Fruit fly (Drosophila melanogaster) whole organism, embryonic: ENCODE results near the gene CG12078.

Experiments used
- Adf1 ChIP-seq: fragments of 200-800 bp; sonication (Bioruptor generic); IDR thresholded peaks from 2 replicates; pipeline ENCODE4 v1.3.6; 2022; ENCODE audit warnings: missing biosample characterization, missing genetic modification characterization
- Blimp-1 ChIP-seq: fragments of 200-800 bp; sonication (Bioruptor generic); optimal IDR thresholded peaks from 3 replicates; lab custom pipeline; 2018; ENCODE audit warnings: missing biosample characterization, missing genetic modification characterization, mild to moderate bottlenecking, moderate library complexity, missing genetic modification reagents
- BtbVII ChIP-seq: fragments of 200-800 bp; sonication (Bioruptor generic); optimal IDR thresholded peaks from 3 replicates; lab custom pipeline; 2017; ENCODE audit warnings: missing biosample characterization, mild to moderate bottlenecking, missing genetic modification characterization
- Bteb2 ChIP-seq: fragments of 200-800 bp; sonication (Bioruptor generic); optimal IDR thresholded peaks from 2 replicates; lab custom pipeline; 2016; ENCODE audit warnings: missing biosample characterization, missing genetic modification characterization
- C15 ChIP-seq: fragments of 200-800 bp; sonication (Bioruptor generic); IDR thresholded peaks from 3 replicates; pipeline ENCODE4 v1.3.6; 2022; ENCODE audit warnings: missing biosample characterization, missing genetic modification characterization
- CG1024 ChIP-seq: fragments of 200-800 bp; sonication (Bioruptor generic); IDR thresholded peaks from 2 replicates; pipeline ENCODE4 v1.3.6; 2022; ENCODE audit warnings: missing biosample characterization, missing genetic modification characterization
- CG12391 ChIP-seq: fragments of 200-800 bp; sonication (Bioruptor generic); optimal IDR thresholded peaks from 3 replicates; lab custom pipeline; 2018; ENCODE audit warnings: missing biosample characterization, mild to moderate bottlenecking, missing genetic modification characterization, moderate library complexity
- CG1529 ChIP-seq: fragments of 200-800 bp; sonication (Bioruptor generic); optimal IDR thresholded peaks from 3 replicates; lab custom pipeline; 2018; ENCODE audit warnings: missing biosample characterization, missing genetic modification characterization
- CG1832 ChIP-seq: fragments of 200-800 bp; sonication (Bioruptor generic); optimal IDR thresholded peaks from 2 replicates; lab custom pipeline; 2017; ENCODE audit warnings: missing biosample characterization, mild to moderate bottlenecking, missing genetic modification characterization, inconsistent platforms
- CG2199 ChIP-seq: fragments of 200-800 bp; sonication (Bioruptor generic); IDR thresholded peaks from 3 replicates; pipeline ENCODE4 v1.3.6; 2022; ENCODE audit warnings: missing biosample characterization, missing genetic modification characterization
- CG3065 ChIP-seq: fragments of 200-800 bp; sonication (Bioruptor generic); optimal IDR thresholded peaks from 2 replicates; lab custom pipeline; 2016; ENCODE audit warnings: missing biosample characterization, missing genetic modification characterization
- CG3163 ChIP-seq: fragments of 200-800 bp; sonication (Bioruptor generic); optimal IDR thresholded peaks from 3 replicates; lab custom pipeline; 2016; ENCODE audit warnings: missing biosample characterization, missing genetic modification characterization
- CG32532 ChIP-seq: fragments of 200-800 bp; sonication (Bioruptor generic); IDR thresholded peaks from 2 replicates; pipeline ENCODE4 v1.3.6; 2022; ENCODE audit warnings: missing biosample characterization, missing genetic modification characterization
- CG6813 ChIP-seq: fragments of 200-800 bp; sonication (Bioruptor generic); optimal IDR thresholded peaks from 2 replicates; lab custom pipeline; 2017; ENCODE audit warnings: missing biosample characterization, missing genetic modification characterization, mild to moderate bottlenecking, moderate library complexity, missing genetic modification reagents
- CG7357 ChIP-seq: fragments of 200-800 bp; sonication (Bioruptor generic); IDR thresholded peaks from 3 replicates; pipeline ENCODE4 v1.3.6; 2022; ENCODE audit warnings: missing biosample characterization, missing genetic modification characterization
- CG7987 ChIP-seq: fragments of 200-800 bp; sonication (Bioruptor generic); optimal IDR thresholded peaks from 2 replicates; lab custom pipeline; 2018; ENCODE audit warnings: missing biosample characterization, mild to moderate bottlenecking, missing genetic modification characterization, moderate library complexity
- CG8478 ChIP-seq: fragments of >200 bp; optimal IDR thresholded peaks from 2 replicates; lab custom pipeline; 2018
- CG9609 ChIP-seq: fragments of 200-800 bp; sonication (Bioruptor generic); optimal IDR thresholded peaks from 3 replicates; lab custom pipeline; 2016; ENCODE audit warnings: missing biosample characterization, missing genetic modification characterization
- CG9797 ChIP-seq: fragments of 200-800 bp; sonication (Bioruptor generic); optimal IDR thresholded peaks from 3 replicates; lab custom pipeline; 2018; ENCODE audit warnings: missing biosample characterization, mild to moderate bottlenecking, missing genetic modification characterization
- CHES-1-like ChIP-seq: fragments of 200-800 bp; sonication (Bioruptor generic); optimal IDR thresholded peaks from 2 replicates; lab custom pipeline; 2016; ENCODE audit warnings: missing biosample characterization, missing genetic modification characterization
- HHEX ChIP-seq: fragments of 200-800 bp; sonication (Bioruptor generic); optimal IDR thresholded peaks from 3 replicates; lab custom pipeline; 2017; ENCODE audit warnings: missing biosample characterization, mild to moderate bottlenecking, missing genetic modification characterization, missing genetic modification reagents
- Hey ChIP-seq: fragments of 200-800 bp; sonication (Bioruptor generic); optimal IDR thresholded peaks from 3 replicates; lab custom pipeline; 2018; ENCODE audit warnings: missing biosample characterization, mild to moderate bottlenecking, missing genetic modification characterization
- HmgZ ChIP-seq: fragments of 200-800 bp; sonication (Bioruptor generic); optimal IDR thresholded peaks from 2 replicates; lab custom pipeline; 2018; ENCODE audit warnings: missing biosample characterization, mild to moderate bottlenecking, missing genetic modification characterization
- Hmr ChIP-seq: fragments of 200-800 bp; sonication (Bioruptor generic); optimal IDR thresholded peaks from 3 replicates; lab custom pipeline; 2017; ENCODE audit warnings: mild to moderate bottlenecking, missing biosample characterization, missing genetic modification reagents, missing genetic modification characterization
- NC2α ChIP-seq: fragments of 200-800 bp; sonication (Bioruptor generic); optimal IDR thresholded peaks from 2 replicates; lab custom pipeline; 2016; ENCODE audit warnings: missing biosample characterization, missing genetic modification characterization
- NfI ChIP-seq: fragments of 200-800 bp; sonication (Bioruptor generic); optimal IDR thresholded peaks from 3 replicates; lab custom pipeline; 2018; ENCODE audit warnings: missing biosample characterization, mild to moderate bottlenecking, missing genetic modification characterization, moderate library complexity
- Sin3A ChIP-seq: fragments of >200 bp; optimal IDR thresholded peaks from 2 replicates; lab custom pipeline; 2018
- Sox102F ChIP-seq: fragments of 200-800 bp; sonication (Bioruptor generic); optimal IDR thresholded peaks from 2 replicates; lab custom pipeline; 2018; ENCODE audit warnings: missing biosample characterization, mild to moderate bottlenecking, missing genetic modification characterization, moderate library complexity
- Spps ChIP-seq: fragments of 200-800 bp; sonication (Bioruptor generic); optimal IDR thresholded peaks from 2 replicates; lab custom pipeline; 2018; ENCODE audit warnings: missing biosample characterization, mild to moderate bottlenecking, missing genetic modification characterization
- amos ChIP-seq: fragments of 200-800 bp; sonication (Bioruptor generic); IDR thresholded peaks from 2 replicates; pipeline ENCODE4 v1.3.6; 2022; ENCODE audit warnings: missing biosample characterization, missing genetic modification characterization; ENCODE audit not compliant: partially characterized antibody
- bbx ChIP-seq: fragments of 200-800 bp; sonication (Bioruptor generic); IDR thresholded peaks from 2 replicates; pipeline ENCODE4 v1.3.6; 2022; ENCODE audit warnings: missing biosample characterization, missing genetic modification characterization; ENCODE audit not compliant: partially characterized antibody
- crc ChIP-seq: fragments of 200-800 bp; sonication (Bioruptor generic); optimal IDR thresholded peaks from 2 replicates; lab custom pipeline; 2016; ENCODE audit warnings: missing biosample characterization, missing genetic modification characterization
- fd3F ChIP-seq: fragments of 200-800 bp; sonication (Bioruptor generic); optimal IDR thresholded peaks from 2 replicates; lab custom pipeline; 2018; ENCODE audit warnings: missing biosample characterization, mild to moderate bottlenecking, missing genetic modification characterization, moderate library complexity
- gem ChIP-seq: fragments of 200-800 bp; sonication (Bioruptor generic); optimal IDR thresholded peaks from 2 replicates; lab custom pipeline; 2019; ENCODE audit warnings: missing biosample characterization, mild to moderate bottlenecking, missing genetic modification characterization, moderate library complexity
- mld ChIP-seq: fragments of 200-800 bp; sonication (Bioruptor generic); IDR thresholded peaks from 3 replicates; pipeline ENCODE4 v1.3.6; 2022; ENCODE audit warnings: missing biosample characterization, missing genetic modification characterization; ENCODE audit not compliant: partially characterized antibody
- nerfin-1 ChIP-seq: fragments of 200-800 bp; sonication (Bioruptor generic); optimal IDR thresholded peaks from 3 replicates; lab custom pipeline; 2019; ENCODE audit warnings: missing biosample characterization, mild to moderate bottlenecking, missing genetic modification characterization, moderate library complexity
- phol ChIP-seq: fragments of 200-800 bp; sonication (Bioruptor generic); optimal IDR thresholded peaks from 3 replicates; lab custom pipeline; 2018; ENCODE audit warnings: missing biosample characterization, mild to moderate bottlenecking, missing genetic modification characterization, moderate library complexity
- pnt ChIP-seq: fragments of 200-800 bp; sonication (Bioruptor generic); optimal IDR thresholded peaks from 3 replicates; lab custom pipeline; 2016; ENCODE audit warnings: missing biosample characterization, missing genetic modification characterization
- prd ChIP-seq, 3 experiments: fragments of >200 bp in 2 of 3; fragments of 200-800 bp in 1 of 3; sonication (Bioruptor generic) in 1 of 3; optimal IDR thresholded peaks in 2 of 3; IDR thresholded peaks in 1 of 3; 2 replicates in 2 of 3; 3 replicates in 1 of 3; pipeline versions ENCODE4 v1.3.6 to Lab custom; 2017 to 2022; ENCODE audit warnings: missing biosample characterization in 1 of 3, missing genetic modification characterization in 1 of 3
- psq ChIP-seq: fragments of 200-800 bp; sonication (Bioruptor generic); optimal IDR thresholded peaks from 2 replicates; lab custom pipeline; 2017; ENCODE audit warnings: missing biosample characterization, missing genetic modification characterization
- repo ChIP-seq: fragments of 200-800 bp; sonication (Bioruptor generic); optimal IDR thresholded peaks from 2 replicates; lab custom pipeline; 2016; ENCODE audit warnings: missing biosample characterization, missing genetic modification characterization
- salm ChIP-seq: fragments of 200-800 bp; sonication (Bioruptor generic); optimal IDR thresholded peaks from 2 replicates; lab custom pipeline; 2018; ENCODE audit warnings: missing biosample characterization, mild to moderate bottlenecking, missing genetic modification characterization
- schlank ChIP-seq: fragments of 200-800 bp; sonication (Bioruptor generic); optimal IDR thresholded peaks from 2 replicates; lab custom pipeline; 2018; ENCODE audit warnings: missing biosample characterization, mild to moderate bottlenecking, missing genetic modification characterization
- sens ChIP-seq: fragments of 200-800 bp; sonication (Bioruptor generic); peaks from one replicate; lab custom pipeline; 2016; ENCODE audit warnings: missing biosample characterization, missing genetic modification characterization
- so ChIP-seq: fragments of 200-800 bp; sonication (Bioruptor generic); IDR thresholded peaks from 3 replicates; pipeline ENCODE4 v1.3.6; 2022; ENCODE audit warnings: missing biosample characterization, missing genetic modification characterization
- unpg ChIP-seq: fragments of 200-800 bp; sonication (Bioruptor generic); optimal IDR thresholded peaks from 3 replicates; lab custom pipeline; 2018; ENCODE audit warnings: missing biosample characterization, mild to moderate bottlenecking, missing genetic modification characterization, moderate library complexity
- zfh1 ChIP-seq: fragments of 200-800 bp; sonication (Bioruptor generic); IDR thresholded peaks from 3 replicates; pipeline ENCODE4 v1.3.6; 2022; ENCODE audit warnings: missing biosample characterization, missing genetic modification characterization
- zfh2 ChIP-seq: fragments of 200-800 bp; sonication (Bioruptor generic); optimal IDR thresholded peaks from 2 replicates; lab custom pipeline; 2016; ENCODE audit warnings: missing biosample characterization, missing genetic modification characterization

CG12078 gene

DNA sequence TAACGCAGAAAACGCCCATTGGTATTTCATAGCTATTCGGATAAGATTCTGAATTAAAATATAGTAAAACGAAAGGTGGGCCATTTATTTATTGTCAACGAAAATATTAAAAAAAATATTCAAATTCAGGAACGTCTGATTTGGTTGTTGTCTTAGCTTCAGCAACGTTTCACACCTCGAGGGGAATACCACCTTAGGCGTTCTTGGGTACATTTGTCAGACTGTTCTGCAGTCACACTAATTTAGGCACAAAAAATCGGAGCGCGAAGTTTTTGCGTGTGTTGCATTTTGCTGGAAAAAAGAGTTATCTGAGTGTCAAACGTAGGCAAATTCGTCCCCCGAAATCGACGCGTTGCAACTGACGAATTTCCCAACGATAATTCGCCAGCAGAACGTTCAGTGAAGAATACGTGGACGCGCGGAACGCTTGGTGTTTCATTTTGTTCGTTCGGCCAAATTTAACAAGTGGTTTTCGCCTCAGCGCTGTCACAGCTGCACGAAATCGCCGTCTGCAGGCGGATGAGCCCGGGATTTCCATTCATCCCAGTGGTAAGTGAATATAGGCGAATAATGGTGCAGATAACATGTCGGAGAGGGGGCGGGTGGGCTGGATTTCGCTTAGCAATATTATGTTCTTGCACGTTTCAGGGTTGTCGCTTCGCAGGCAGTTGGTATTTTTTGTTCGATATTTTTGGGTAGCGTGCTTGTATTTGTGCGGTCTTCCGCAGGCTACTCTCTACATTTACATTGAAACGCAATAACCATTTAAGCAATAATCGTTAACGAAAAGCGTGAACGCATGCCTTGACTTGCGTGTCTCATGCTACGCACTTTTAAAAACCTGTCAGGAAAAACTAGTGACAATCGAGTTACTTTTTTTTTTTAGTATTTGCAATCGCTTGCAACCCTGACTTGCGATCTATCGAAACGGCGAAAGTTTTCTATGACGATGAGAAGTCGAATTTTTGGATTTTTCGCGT is 19.1 kb downstream of the CG12078 start, which contains the start of gene Larp4B (continued):
- 0 out of 3 replicates have a peak, but pooled peaks have one; percentile 37 for TF ChIP-seq zfh1 (GFP tag; lab: Robert Waterston, UW)
- no peak for TF ChIP-seq Sox102F (GFP tag; lab: Kevin White, UChicago)
- no peak for TF ChIP-seq so (GFP tag; lab: Robert Waterston, UW)
- no peak for TF ChIP-seq schlank (tag; lab: Kevin White, UChicago)
- no peak for TF ChIP-seq NC2α (GFP tag; lab: Kevin White, UChicago)
- TF ChIP-seq unpg (GFP tag; lab: Kevin White, UChicago) = no peak
- no peak for TF ChIP-seq HHEX (GFP tag; lab: Kevin White, UChicago)
- 0 out of 3 replicates have a peak, but pooled peaks have one; percentile 39 for TF ChIP-seq mld (GFP tag; lab: Robert Waterston, UW)
- peak; percentile 8 for TF ChIP-seq salm (tag; lab: Kevin White, UChicago)
- TF ChIP-seq psq = no peak
- TF ChIP-seq CG32532 (GFP tag; lab: Robert Waterston, UW) = no peak
- no peak for TF ChIP-seq CG6813 (GFP tag; lab: Kevin White, UChicago)
- TF ChIP-seq CG7987 = peak; percentile 23
- TF ChIP-seq CG7357 (GFP tag; lab: Robert Waterston, UW) = 0 out of 3 replicates have a peak, but pooled peaks have one; percentile 21
- 0 out of 3 replicates have a peak, but pooled peaks have one; percentile 17 for TF ChIP-seq CG2199 (GFP tag; lab: Robert Waterston, UW)
- TF ChIP-seq NfI (GFP tag; lab: Kevin White, UChicago) = peak; percentile 21
- no peak for TF ChIP-seq C15 (GFP tag; lab: Robert Waterston, UW)
- TF ChIP-seq CG9609 (GFP tag; lab: Kevin White, UChicago) = no peak
- peak; percentile 41 for TF ChIP-seq Hmr (GFP tag; lab: Kevin White, UChicago)
- peak; percentile 35 for TF ChIP-seq zfh2
- TF ChIP-seq amos (GFP tag; lab: Robert Waterston, UW) = peak; percentile 52
- peak; percentile 25 for TF ChIP-seq CHES-1-like
- no peak for TF ChIP-seq Blimp-1 (GFP tag; lab: Kevin White, UChicago)
- TF ChIP-seq prd (optimal IDR thresholded peaks at IDR 0.05; lab: Kevin White, UChicago) = no peak
- no peak for TF ChIP-seq prd (GFP tag; IDR thresholded peaks at IDR 0.05; lab: Robert Waterston, UW)
- peak; percentile 86 for TF ChIP-seq Sin3A
- peak; percentile 80 for TF ChIP-seq sens (GFP tag; lab: Kevin White, UChicago)
- no peak for TF ChIP-seq crc
- peak; percentile 61 for TF ChIP-seq HmgZ
- peak; percentile 56 for TF ChIP-seq CG8478
- TF ChIP-seq CG3065 (GFP tag; lab: Kevin White, UChicago) = no peak
- peak; percentile 82 for TF ChIP-seq CG9797 (GFP tag; lab: Kevin White, UChicago)
- TF ChIP-seq pnt (GFP tag; lab: Kevin White, UChicago) = no peak
- TF ChIP-seq Bteb2 = peak; percentile 33
- no peak for TF ChIP-seq gem (tag; lab: Kevin White, UChicago)
- TF ChIP-seq CG1529 = no peak
- peak; percentile 15 for TF ChIP-seq BtbVII (GFP tag; lab: Kevin White, UChicago)
- no peak for TF ChIP-seq Spps (tag; lab: Kevin White, UChicago)
- no peak for TF ChIP-seq Hey (tag; lab: Kevin White, UChicago)
- no peak for TF ChIP-seq Adf1 (GFP tag; lab: Robert Waterston, UW)
- TF ChIP-seq nerfin-1 (tag; lab: Kevin White, UChicago) = peak; percentile 17
- TF ChIP-seq phol (tag; lab: Kevin White, UChicago) = peak; percentile 54
- peak; percentile 1 for TF ChIP-seq CG3163
- no peak for TF ChIP-seq CG1024 (GFP tag; lab: Robert Waterston, UW)
- no peak for TF ChIP-seq CG1832
- TF ChIP-seq fd3F (GFP tag; lab: Kevin White, UChicago) = no peak
- peak; percentile 57 for TF ChIP-seq bbx (GFP tag; lab: Robert Waterston, UW)
- no peak for TF ChIP-seq repo (GFP tag; lab: Kevin White, UChicago)
- peak; percentile 1 for TF ChIP-seq CG12391 (tag; lab: Kevin White, UChicago)
